Worm (Caenorhabditis elegans) whole organism, young adult: ENCODE data around the gene hira-1.

Source experiments
- ceh-100 ChIP-seq: fragments of 200-800 bp; sonication (Bioruptor generic); IDR thresholded peaks from 2 replicates; pipeline ENCODE4 v1.3.6; 2022; ENCODE audit warnings: missing genetic modification reagents, missing genetic modification characterization, missing compliant biosample characterization
- lin-40 ChIP-seq: sonication (generic microtip); optimal IDR thresholded peaks from 2 replicates; lab custom pipeline; 2016; ENCODE audit warnings: missing genetic modification characterization, mild to moderate bottlenecking, missing compliant biosample characterization, missing genotype, missing genetic modification reagents
- madf-8 ChIP-seq: fragments of 200-800 bp; sonication (Bioruptor generic); conservative IDR thresholded peaks from 2 replicates; pipeline ENCODE4 v1.3.6; 2022; ENCODE audit warnings: missing genetic modification reagents, missing genetic modification characterization, missing compliant biosample characterization
- ztf-18 ChIP-seq: sonication (generic microtip); optimal IDR thresholded peaks from 2 replicates; lab custom pipeline; 2016; ENCODE audit warnings: missing genotype, mild to moderate bottlenecking, missing genetic modification characterization, missing compliant biosample characterization

ce11 chrIII:5217511-5217910, 26.6 kb downstream of the hira-1 start, which contains the start of gene cutl-19:
- TF ChIP-seq ceh-100 (GFP tag; lab: Robert Waterston, UW), result no peak
- TF ChIP-seq ztf-18 (tag; lab: Kevin White, UChicago), result no peak
- no peak for TF ChIP-seq lin-40 (tag; lab: Kevin White, UChicago)
- no peak for TF ChIP-seq madf-8 (GFP tag; lab: Robert Waterston, UW)
